Fruit fly (Drosophila melanogaster) whole organism, embryonic: ENCODE measurements around the gene CG34293.

ENCODE experiments used
- Atf3 ChIP-seq: fragments of 200-800 bp; sonication (Bioruptor generic); optimal IDR thresholded peaks from 3 replicates; lab custom pipeline; 2016; ENCODE audit warnings: missing biosample characterization, missing genetic modification characterization
- Awh ChIP-seq: fragments of 200-800 bp; sonication (Bioruptor generic); IDR thresholded peaks from 2 replicates; pipeline ENCODE4, ENCODE4 v1.3.6; 2022; ENCODE audit warnings: missing biosample characterization, missing genetic modification characterization
- Bdp1 ChIP-seq: fragments of 200-800 bp; sonication (Bioruptor generic); optimal IDR thresholded peaks from 3 replicates; lab custom pipeline; 2016; ENCODE audit warnings: missing biosample characterization, missing genetic modification characterization
- CG10431 ChIP-seq: fragments of 200-800 bp; sonication (Bioruptor generic); optimal IDR thresholded peaks from 3 replicates; lab custom pipeline; 2018; ENCODE audit warnings: missing biosample characterization, mild to moderate bottlenecking, missing genetic modification characterization
- CG10979 ChIP-seq: fragments of 200-800 bp; sonication (Bioruptor generic); optimal IDR thresholded peaks from 2 replicates; lab custom pipeline; 2018; ENCODE audit warnings: missing biosample characterization, mild to moderate bottlenecking, missing genetic modification characterization, moderate library complexity
- CG11723 ChIP-seq: fragments of 200-800 bp; sonication (Bioruptor generic); optimal IDR thresholded peaks from 2 replicates; lab custom pipeline; 2017; ENCODE audit warnings: missing biosample characterization, mild to moderate bottlenecking, missing genetic modification characterization
- CG12071 ChIP-seq: fragments of 200-800 bp; sonication (Bioruptor generic); optimal IDR thresholded peaks from 3 replicates; lab custom pipeline; 2018; ENCODE audit warnings: missing biosample characterization, mild to moderate bottlenecking, missing genetic modification characterization
- CG13123 ChIP-seq: fragments of 200-800 bp; sonication (Bioruptor generic); optimal IDR thresholded peaks from 2 replicates; lab custom pipeline; 2016; ENCODE audit warnings: missing biosample characterization, missing genetic modification characterization
- CG2889 ChIP-seq: fragments of 200-800 bp; sonication (Bioruptor generic); IDR thresholded peaks from 3 replicates; pipeline ENCODE4 v1.3.6; 2022; ENCODE audit warnings: missing biosample characterization, missing genetic modification characterization
- CG30431 ChIP-seq: fragments of 200-800 bp; sonication (Bioruptor generic); optimal IDR thresholded peaks from 2 replicates; lab custom pipeline; 2017; ENCODE audit warnings: missing biosample characterization, missing genetic modification characterization
- CG3847 ChIP-seq: fragments of 200-800 bp; sonication (Bioruptor generic); IDR thresholded peaks from 2 replicates; pipeline ENCODE4 v1.3.6; 2022; ENCODE audit warnings: missing biosample characterization, missing genetic modification characterization
- CG4707 ChIP-seq: fragments of 200-800 bp; sonication (Bioruptor generic); optimal IDR thresholded peaks from 2 replicates; lab custom pipeline; 2018; ENCODE audit warnings: missing biosample characterization, mild to moderate bottlenecking, missing genetic modification characterization, moderate library complexity
- CG6254 ChIP-seq: fragments of 200-800 bp; sonication (Bioruptor generic); optimal IDR thresholded peaks from 3 replicates; lab custom pipeline; 2017; ENCODE audit warnings: mild to moderate bottlenecking, missing biosample characterization, missing genetic modification reagents, missing genetic modification characterization
- CG6689 ChIP-seq: fragments of 200-800 bp; sonication (Bioruptor generic); IDR thresholded peaks from 2 replicates; pipeline ENCODE4 v1.3.6; 2022; ENCODE audit warnings: missing biosample characterization, missing genetic modification characterization
- CG7556 ChIP-seq: fragments of 200-800 bp; sonication (Bioruptor generic); optimal IDR thresholded peaks from 2 replicates; lab custom pipeline; 2017; ENCODE audit warnings: missing biosample characterization, mild to moderate bottlenecking, missing genetic modification characterization
- D19A ChIP-seq: fragments of 200-800 bp; optimal IDR thresholded peaks from 3 replicates; lab custom pipeline; 2019; ENCODE audit warnings: missing biosample characterization, mild to moderate bottlenecking, missing genetic modification characterization, moderate library complexity
- Dref ChIP-seq: fragments of 200-800 bp; sonication (Bioruptor generic); IDR thresholded peaks from 2 replicates; pipeline ENCODE4 v1.3.6; 2022; ENCODE audit warnings: missing biosample characterization, missing genetic modification characterization
- HmgZ ChIP-seq: fragments of 200-800 bp; sonication (Bioruptor generic); optimal IDR thresholded peaks from 2 replicates; lab custom pipeline; 2018; ENCODE audit warnings: missing biosample characterization, mild to moderate bottlenecking, missing genetic modification characterization
- Hmr ChIP-seq: fragments of 200-800 bp; sonication (Bioruptor generic); optimal IDR thresholded peaks from 3 replicates; lab custom pipeline; 2017; ENCODE audit warnings: mild to moderate bottlenecking, missing biosample characterization, missing genetic modification reagents, missing genetic modification characterization
- MESR4 ChIP-seq: fragments of 200-800 bp; sonication (Bioruptor generic); optimal IDR thresholded peaks from 2 replicates; lab custom pipeline; 2018; ENCODE audit warnings: missing biosample characterization, mild to moderate bottlenecking, missing genetic modification characterization, moderate library complexity
- Meics ChIP-seq: fragments of 200-800 bp; sonication (Bioruptor generic); optimal IDR thresholded peaks from 2 replicates; lab custom pipeline; 2017; ENCODE audit warnings: missing biosample characterization, mild to moderate bottlenecking, missing genetic modification characterization
- Myb ChIP-seq: fragments of 200-800 bp; sonication (Bioruptor generic); optimal IDR thresholded peaks from 2 replicates; lab custom pipeline; 2016; ENCODE audit warnings: missing biosample characterization, missing genetic modification characterization
- Nf-YC ChIP-seq: fragments of 200-800 bp; optimal IDR thresholded peaks from 3 replicates; lab custom pipeline; 2019; ENCODE audit warnings: missing biosample characterization, mild to moderate bottlenecking, missing genetic modification characterization, moderate library complexity
- Side ChIP-seq: fragments of 200-800 bp; sonication (Bioruptor generic); optimal IDR thresholded peaks from 2 replicates; lab custom pipeline; 2016; ENCODE audit warnings: missing biosample characterization, missing genetic modification characterization
- Sry-δ ChIP-seq: fragments of 200-800 bp; sonication (Bioruptor generic); optimal IDR thresholded peaks from 2 replicates; lab custom pipeline; 2016; ENCODE audit warnings: missing biosample characterization, missing genetic modification characterization
- Trl ChIP-seq, 3 experiments: fragments of >200 bp in 2 of 3; fragments of 200-800 bp in 1 of 3; sonication (Bioruptor generic) in 1 of 3; optimal IDR thresholded peaks; 2 replicates in 1 of 3; 3 replicates in 2 of 3; lab custom pipeline; 2016 to 2017; ENCODE audit warnings: missing biosample characterization in 1 of 3, missing genetic modification characterization in 1 of 3
- Usf ChIP-seq: fragments of 200-800 bp; sonication (Bioruptor generic); optimal IDR thresholded peaks from 2 replicates; lab custom pipeline; 2017; ENCODE audit warnings: missing genotype, missing biosample characterization, missing genetic modification characterization
- YL-1 ChIP-seq: fragments of 200-800 bp; sonication (Bioruptor generic); optimal IDR thresholded peaks from 3 replicates; lab custom pipeline; 2017; ENCODE audit warnings: missing biosample characterization, mild to moderate bottlenecking, missing genetic modification characterization
- abd-A ChIP-seq: fragments of 200-800 bp; sonication (Bioruptor generic); optimal IDR thresholded peaks from 3 replicates; lab custom pipeline; 2019; ENCODE audit warnings: missing biosample characterization, mild to moderate bottlenecking, missing genetic modification characterization, moderate library complexity
- dati ChIP-seq: fragments of 200-800 bp; sonication (Bioruptor generic); IDR thresholded peaks from 2 replicates; pipeline ENCODE4 v1.3.6; 2022; ENCODE audit warnings: missing biosample characterization, missing genetic modification characterization
- dimm ChIP-seq: fragments of 200-800 bp; sonication (Bioruptor generic); IDR thresholded peaks from 2 replicates; pipeline ENCODE4 v1.3.6; 2022; ENCODE audit warnings: missing biosample characterization, missing genetic modification characterization
- dysf ChIP-seq: fragments of 200-800 bp; sonication (Bioruptor generic); IDR thresholded peaks from 3 replicates; pipeline ENCODE4 v1.3.6; 2022; ENCODE audit warnings: missing biosample characterization, missing genetic modification characterization
- exex ChIP-seq: fragments of 200-800 bp; sonication (Bioruptor generic); optimal IDR thresholded peaks from 4 replicates; lab custom pipeline; 2018; ENCODE audit warnings: missing biosample characterization, mild to moderate bottlenecking, missing genetic modification characterization, moderate library complexity
- gt ChIP-seq: fragments of 200-800 bp; sonication (Bioruptor generic); IDR thresholded peaks from 2 replicates; pipeline ENCODE4 v1.3.6; 2022; ENCODE audit warnings: missing biosample characterization, missing genetic modification characterization
- ind ChIP-seq: fragments of 200-800 bp; sonication (Bioruptor generic); optimal IDR thresholded peaks from 3 replicates; lab custom pipeline; 2016; ENCODE audit warnings: missing biosample characterization, missing genetic modification characterization
- jigr1 ChIP-seq: fragments of 200-800 bp; sonication (Bioruptor generic); IDR thresholded peaks from 3 replicates; pipeline ENCODE4 v1.3.6; 2022; ENCODE audit warnings: missing biosample characterization, missing genetic modification characterization
- klu ChIP-seq: fragments of 200-800 bp; sonication (Bioruptor generic); IDR thresholded peaks from 2 replicates; pipeline ENCODE4 v1.3.6; 2022; ENCODE audit warnings: missing biosample characterization, missing genetic modification characterization
- lab ChIP-seq: fragments of 200-800 bp; sonication (Bioruptor generic); optimal IDR thresholded peaks from 3 replicates; lab custom pipeline; 2017; ENCODE audit warnings: missing biosample characterization, missing genetic modification characterization, mild to moderate bottlenecking, moderate library complexity, missing genetic modification reagents
- lilli ChIP-seq: fragments of 200-800 bp; sonication (Bioruptor generic); optimal IDR thresholded peaks from 3 replicates; lab custom pipeline; 2016; ENCODE audit warnings: missing biosample characterization, missing genetic modification characterization
- nom ChIP-seq: fragments of 200-800 bp; sonication (Bioruptor generic); optimal IDR thresholded peaks from 2 replicates; lab custom pipeline; 2017; ENCODE audit warnings: missing biosample characterization, missing genetic modification characterization, mild to moderate bottlenecking, moderate library complexity, missing genetic modification reagents
- odd ChIP-seq: fragments of 200-800 bp; sonication (Bioruptor generic); optimal IDR thresholded peaks from 2 replicates; lab custom pipeline; 2017; ENCODE audit warnings: missing biosample characterization, mild to moderate bottlenecking, missing genetic modification characterization
- phol ChIP-seq: fragments of 200-800 bp; sonication (Bioruptor generic); optimal IDR thresholded peaks from 3 replicates; lab custom pipeline; 2018; ENCODE audit warnings: missing biosample characterization, mild to moderate bottlenecking, missing genetic modification characterization, moderate library complexity
- pnt ChIP-seq: fragments of 200-800 bp; sonication (Bioruptor generic); optimal IDR thresholded peaks from 3 replicates; lab custom pipeline; 2016; ENCODE audit warnings: missing biosample characterization, missing genetic modification characterization
- ranshi ChIP-seq: fragments of 200-800 bp; sonication (Bioruptor generic); IDR thresholded peaks from 2 replicates; pipeline ENCODE4 v1.3.6; 2022; ENCODE audit warnings: missing biosample characterization, missing genetic modification characterization
- run ChIP-seq: fragments of 200-800 bp; sonication (Bioruptor generic); optimal IDR thresholded peaks from 3 replicates; lab custom pipeline; 2018; ENCODE audit warnings: missing biosample characterization, mild to moderate bottlenecking, missing genetic modification characterization
- salm ChIP-seq: fragments of 200-800 bp; sonication (Bioruptor generic); optimal IDR thresholded peaks from 2 replicates; lab custom pipeline; 2018; ENCODE audit warnings: missing biosample characterization, mild to moderate bottlenecking, missing genetic modification characterization
- scrt ChIP-seq: fragments of 200-800 bp; sonication (Bioruptor generic); optimal IDR thresholded peaks from 2 replicates; lab custom pipeline; 2018; ENCODE audit warnings: missing biosample characterization, mild to moderate bottlenecking, missing genetic modification characterization, moderate library complexity
- sens ChIP-seq: fragments of 200-800 bp; sonication (Bioruptor generic); peaks from one replicate; lab custom pipeline; 2016; ENCODE audit warnings: missing biosample characterization, missing genetic modification characterization
- ttk ChIP-seq: fragments of 200-800 bp; sonication (Bioruptor generic); IDR thresholded peaks from 2 replicates; pipeline ENCODE4 v2.1.2; 2022; ENCODE audit warnings: missing biosample characterization, missing genetic modification characterization
- vnd ChIP-seq: fragments of 200-800 bp; sonication (Bioruptor generic); IDR thresholded peaks from 3 replicates; pipeline ENCODE4 v1.3.6; 2022; ENCODE audit warnings: missing biosample characterization, missing genetic modification characterization; ENCODE audit not compliant: partially characterized antibody
- vvl ChIP-seq: fragments of 200-800 bp; sonication (Bioruptor generic); IDR thresholded peaks from 2 replicates; pipeline ENCODE4 v1.3.6; 2022; ENCODE audit warnings: missing biosample characterization, missing genetic modification characterization
- wdn ChIP-seq: fragments of 200-800 bp; sonication (Bioruptor generic); IDR thresholded peaks from 2 replicates; pipeline ENCODE4 v1.3.6; 2022; ENCODE audit warnings: missing biosample characterization, missing genetic modification characterization

The CG34293 gene

DNA sequence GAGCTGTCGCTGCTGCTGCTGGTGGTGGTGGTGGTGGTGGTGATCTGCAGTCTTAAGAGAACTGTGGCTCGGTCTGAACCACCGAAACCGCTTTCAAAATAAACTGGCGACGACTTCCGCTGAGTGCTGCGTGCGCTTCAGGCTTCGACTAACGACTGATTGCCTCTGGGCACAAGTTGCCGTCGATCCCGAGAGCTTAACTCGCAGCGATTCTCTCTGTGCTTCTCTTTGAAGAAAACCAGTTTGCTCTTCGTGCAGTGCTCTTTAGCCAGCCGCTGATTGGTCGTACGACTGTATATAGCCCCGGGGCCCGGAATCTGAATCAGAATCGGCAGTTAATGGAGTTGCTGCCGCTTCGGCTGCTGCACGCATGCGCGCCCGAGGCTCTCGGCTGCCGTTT, 28.7 kb upstream of the CG34293 start, which contains the start of gene Ser:
Gene Ser, minus strand, starts transcription at position 162 of the 400 bp plus-strand sequence.
- TF ChIP-seq ranshi (GFP tag; lab: Robert Waterston, UW) (no peak), MESR4 (GFP tag; lab: Kevin White, UChicago) (no peak), Hmr (no peak), gt (GFP tag; lab: Robert Waterston, UW) (no peak), nom (peak; percentile 56), klu (no peak), wdn (GFP tag; lab: Robert Waterston, UW) (no peak), CG7556 (no peak), lab (GFP tag; lab: Kevin White, UChicago) (no peak), dimm (GFP tag; lab: Robert Waterston, UW) (no peak), CG30431 (GFP tag; lab: Kevin White, UChicago) (no peak), abd-A (tag; lab: Kevin White, UChicago) (peak; percentile 9), jigr1 (GFP tag; lab: Robert Waterston, UW) (no peak), CG4707 (GFP tag; lab: Kevin White, UChicago) (no peak), vvl (0 out of 2 replicates have a peak, but pooled peaks have one; percentile 29), sens (no peak), scrt (GFP tag; lab: Kevin White, UChicago) (no peak), run (tag; lab: Kevin White, UChicago) (peak; percentile 42), YL-1 (GFP tag; lab: Kevin White, UChicago) (no peak), ttk (GFP tag; lab: Robert Waterston, UW) (no peak), CG6254 (no peak), CG10979 (no peak), Side (GFP tag; lab: Kevin White, UChicago) (no peak), lilli (GFP tag; lab: Kevin White, UChicago) (no peak), pnt (GFP tag; lab: Kevin White, UChicago) (no peak), salm (no peak), Atf3 (GFP tag; lab: Kevin White, UChicago) (no peak), Meics (no peak), HmgZ (tag; lab: Kevin White, UChicago) (no peak), dati (GFP tag; lab: Robert Waterston, UW) (no peak), dysf (GFP tag; lab: Robert Waterston, UW) (no peak), CG6689 (GFP tag; lab: Robert Waterston, UW) (no peak), phol (tag; lab: Kevin White, UChicago) (no peak), Trl (optimal IDR thresholded peaks at IDR 0.05; lab: Kevin White, UChicago) (peak; percentile 59 to 83), Trl (GFP tag; optimal IDR thresholded peaks at IDR 0.05; lab: Kevin White, UChicago) (no peak), CG13123 (GFP tag; lab: Kevin White, UChicago) (no peak), ind (no peak), Dref (GFP tag; lab: Robert Waterston, UW) (no peak), vnd (GFP tag; lab: Robert Waterston, UW) (no peak), CG12071 (GFP tag; lab: Kevin White, UChicago) (no peak), D19A (tag; lab: Kevin White, UChicago) (no peak), exex (tag; lab: Kevin White, UChicago) (no peak), CG2889 (no peak), Myb (GFP tag; lab: Kevin White, UChicago) (no peak), CG10431 (GFP tag; lab: Kevin White, UChicago) (peak; percentile 2), Nf-YC (tag; lab: Kevin White, UChicago) (peak; percentile 93), CG11723 (GFP tag; lab: Kevin White, UChicago) (no peak), Sry-δ (GFP tag; lab: Kevin White, UChicago) (no peak), odd (GFP tag; lab: Kevin White, UChicago) (no peak), CG3847 (GFP tag; lab: Robert Waterston, UW) (no peak), Bdp1 (GFP tag; lab: Kevin White, UChicago) (no peak), Usf (no peak), Awh (GFP tag; lab: Robert Waterston, UW) (no peak)
